Fruit fly (Drosophila melanogaster) whole organism, embryonic: Measurements from ENCODE around the gene CG43072.

ENCODE experiments used
- CG11085 ChIP-seq: fragments of 200-800 bp; sonication (Bioruptor generic); IDR thresholded peaks from 2 replicates; pipeline ENCODE4 v1.3.6; 2022; ENCODE audit warnings: missing biosample characterization, missing genetic modification characterization
- CG11696 ChIP-seq: fragments of 200-800 bp; sonication (Bioruptor generic); IDR thresholded peaks from 2 replicates; pipeline ENCODE4 v1.3.6; 2022; ENCODE audit warnings: missing biosample characterization, missing genetic modification characterization
- CG17361 ChIP-seq: fragments of 200-800 bp; sonication (Bioruptor generic); IDR thresholded peaks from 3 replicates; pipeline ENCODE4 v1.3.6; 2022; ENCODE audit warnings: missing biosample characterization, missing genetic modification characterization
- CG17568 ChIP-seq: fragments of 200-800 bp; sonication (Bioruptor generic); optimal IDR thresholded peaks from 2 replicates; lab custom pipeline; 2018; ENCODE audit warnings: missing biosample characterization, mild to moderate bottlenecking, missing genetic modification characterization, moderate library complexity
- CG17802 ChIP-seq: fragments of 200-800 bp; sonication (Bioruptor generic); optimal IDR thresholded peaks from 2 replicates; lab custom pipeline; 2018; ENCODE audit warnings: missing biosample characterization, mild to moderate bottlenecking, missing genetic modification characterization, moderate library complexity
- CG1832 ChIP-seq: fragments of 200-800 bp; sonication (Bioruptor generic); optimal IDR thresholded peaks from 2 replicates; lab custom pipeline; 2017; ENCODE audit warnings: missing biosample characterization, mild to moderate bottlenecking, missing genetic modification characterization, inconsistent platforms
- CG18599 ChIP-seq: fragments of 200-800 bp; sonication (Bioruptor generic); optimal IDR thresholded peaks from 3 replicates; lab custom pipeline; 2017; ENCODE audit warnings: missing biosample characterization, missing genetic modification characterization, mild to moderate bottlenecking, moderate library complexity, missing genetic modification reagents
- CG3065 ChIP-seq: fragments of 200-800 bp; sonication (Bioruptor generic); optimal IDR thresholded peaks from 2 replicates; lab custom pipeline; 2016; ENCODE audit warnings: missing biosample characterization, missing genetic modification characterization
- CG3726 ChIP-seq: fragments of 200-800 bp; sonication (Bioruptor generic); IDR thresholded peaks from 3 replicates; pipeline ENCODE4, ENCODE4 v1.3.6; 2022; ENCODE audit warnings: missing biosample characterization, missing genetic modification characterization
- CG3838 ChIP-seq: fragments of 200-800 bp; sonication (Bioruptor generic); optimal IDR thresholded peaks from 3 replicates; lab custom pipeline; 2016; ENCODE audit warnings: missing biosample characterization, missing genetic modification characterization
- CG7357 ChIP-seq: fragments of 200-800 bp; sonication (Bioruptor generic); IDR thresholded peaks from 3 replicates; pipeline ENCODE4 v1.3.6; 2022; ENCODE audit warnings: missing biosample characterization, missing genetic modification characterization
- CG8944 ChIP-seq: fragments of 200-800 bp; sonication (Bioruptor generic); optimal IDR thresholded peaks from 3 replicates; lab custom pipeline; 2016; ENCODE audit warnings: missing biosample characterization, missing genetic modification characterization
- Camta ChIP-seq: fragments of 200-800 bp; sonication (Bioruptor generic); optimal IDR thresholded peaks from 2 replicates; lab custom pipeline; 2016; ENCODE audit warnings: missing biosample characterization, missing genetic modification characterization
- Dbx ChIP-seq: fragments of 200-800 bp; sonication (Bioruptor generic); IDR thresholded peaks from 3 replicates; pipeline ENCODE4 v1.3.6; 2022; ENCODE audit warnings: missing biosample characterization, missing genetic modification characterization
- Doc2 ChIP-seq: fragments of 200-800 bp; sonication (Bioruptor generic); IDR thresholded peaks from 2 replicates; pipeline ENCODE4 v1.3.6; 2022; ENCODE audit warnings: missing biosample characterization, missing genetic modification characterization
- E2f2 ChIP-seq: fragments of 200-800 bp; sonication (Bioruptor generic); IDR thresholded peaks from 2 replicates; pipeline ENCODE4 v1.3.6; 2022; ENCODE audit warnings: missing biosample characterization, missing genetic modification characterization
- Hmx ChIP-seq: fragments of 200-800 bp; sonication (Bioruptor generic); optimal IDR thresholded peaks from 2 replicates; lab custom pipeline; 2016; ENCODE audit warnings: missing biosample characterization, missing genetic modification characterization
- Jarid2 ChIP-seq: fragments of 200-800 bp; sonication (Bioruptor generic); optimal IDR thresholded peaks from 3 replicates; lab custom pipeline; 2017; ENCODE audit warnings: mild to moderate bottlenecking, missing biosample characterization, missing genetic modification reagents, missing genetic modification characterization
- Med ChIP-seq: fragments of 200-800 bp; sonication (Bioruptor generic); peaks from one replicate; lab custom pipeline; 2016; ENCODE audit warnings: missing biosample characterization, missing genetic modification characterization, mild to moderate bottlenecking, inconsistent platforms, moderate library complexity
- NFAT ChIP-seq: fragments of 200-800 bp; sonication (Bioruptor generic); IDR thresholded peaks from 2 replicates; pipeline ENCODE4 v1.3.6; 2022; ENCODE audit warnings: missing biosample characterization, missing genetic modification characterization
- NfI ChIP-seq: fragments of 200-800 bp; sonication (Bioruptor generic); optimal IDR thresholded peaks from 3 replicates; lab custom pipeline; 2018; ENCODE audit warnings: missing biosample characterization, mild to moderate bottlenecking, missing genetic modification characterization, moderate library complexity
- Pdp1 ChIP-seq, 2 experiments: fragments of 200-800 bp; sonication (Bioruptor generic); optimal IDR thresholded peaks; 3 replicates each; lab custom pipeline; 2016; ENCODE audit warnings: missing biosample characterization in 2 of 2, missing genetic modification characterization in 2 of 2, mild to moderate bottlenecking in 1 of 2, moderate library complexity in 1 of 2
- TFAM ChIP-seq: fragments of 200-800 bp; sonication (Bioruptor generic); optimal IDR thresholded peaks from 2 replicates; lab custom pipeline; 2017; ENCODE audit warnings: missing biosample characterization, missing genetic modification characterization, inconsistent platforms
- Trl ChIP-seq, 3 experiments: fragments of >200 bp in 2 of 3; fragments of 200-800 bp in 1 of 3; sonication (Bioruptor generic) in 1 of 3; optimal IDR thresholded peaks; 2 replicates in 1 of 3; 3 replicates in 2 of 3; lab custom pipeline; 2016 to 2017; ENCODE audit warnings: missing biosample characterization in 1 of 3, missing genetic modification characterization in 1 of 3
- bowl ChIP-seq: fragments of 200-800 bp; sonication (Bioruptor generic); IDR thresholded peaks from 2 replicates; pipeline ENCODE4 v1.3.6; 2022; ENCODE audit warnings: missing biosample characterization, missing genetic modification characterization
- br ChIP-seq: fragments of >200 bp; optimal IDR thresholded peaks from 2 replicates; lab custom pipeline; 2017
- btn ChIP-seq: fragments of 200-800 bp; sonication (Bioruptor generic); optimal IDR thresholded peaks from 2 replicates; lab custom pipeline; 2016; ENCODE audit warnings: missing biosample characterization, missing genetic modification characterization
- cato ChIP-seq: fragments of 200-800 bp; sonication (Bioruptor generic); optimal IDR thresholded peaks from 2 replicates; lab custom pipeline; 2016; ENCODE audit warnings: missing biosample characterization, missing genetic modification characterization, borderline replicate concordance
- corto ChIP-seq: fragments of 200-800 bp; sonication (Bioruptor generic); optimal IDR thresholded peaks from 2 replicates; lab custom pipeline; 2016; ENCODE audit warnings: missing biosample characterization, mild to moderate bottlenecking, missing genetic modification characterization, moderate library complexity
- cwo ChIP-seq: fragments of 200-800 bp; sonication (Bioruptor generic); optimal IDR thresholded peaks from 3 replicates; lab custom pipeline; 2017; ENCODE audit warnings: missing biosample characterization, missing genetic modification characterization, mild to moderate bottlenecking, moderate library complexity, missing genetic modification reagents
- dm ChIP-seq: fragments of 200-800 bp; sonication (Bioruptor generic); optimal IDR thresholded peaks from 3 replicates; lab custom pipeline; 2016; ENCODE audit warnings: missing biosample characterization, missing genetic modification characterization
- gem ChIP-seq: fragments of 200-800 bp; sonication (Bioruptor generic); optimal IDR thresholded peaks from 2 replicates; lab custom pipeline; 2019; ENCODE audit warnings: missing biosample characterization, mild to moderate bottlenecking, missing genetic modification characterization, moderate library complexity
- mld ChIP-seq: fragments of 200-800 bp; sonication (Bioruptor generic); IDR thresholded peaks from 3 replicates; pipeline ENCODE4 v1.3.6; 2022; ENCODE audit warnings: missing biosample characterization, missing genetic modification characterization; ENCODE audit not compliant: partially characterized antibody
- nerfin-1 ChIP-seq: fragments of 200-800 bp; sonication (Bioruptor generic); optimal IDR thresholded peaks from 3 replicates; lab custom pipeline; 2019; ENCODE audit warnings: missing biosample characterization, mild to moderate bottlenecking, missing genetic modification characterization, moderate library complexity
- org-1 ChIP-seq: fragments of 200-800 bp; sonication (Bioruptor generic); optimal IDR thresholded peaks from 2 replicates; lab custom pipeline; 2017; ENCODE audit warnings: missing biosample characterization, missing genetic modification characterization
- prd ChIP-seq, 3 experiments: fragments of >200 bp in 2 of 3; fragments of 200-800 bp in 1 of 3; sonication (Bioruptor generic) in 1 of 3; optimal IDR thresholded peaks in 2 of 3; IDR thresholded peaks in 1 of 3; 2 replicates in 2 of 3; 3 replicates in 1 of 3; pipeline versions ENCODE4 v1.3.6 to Lab custom; 2017 to 2022; ENCODE audit warnings: missing biosample characterization in 1 of 3, missing genetic modification characterization in 1 of 3
- run ChIP-seq: fragments of 200-800 bp; sonication (Bioruptor generic); optimal IDR thresholded peaks from 3 replicates; lab custom pipeline; 2018; ENCODE audit warnings: missing biosample characterization, mild to moderate bottlenecking, missing genetic modification characterization
- sqz ChIP-seq: fragments of 200-800 bp; sonication (Bioruptor generic); optimal IDR thresholded peaks from 3 replicates; lab custom pipeline; 2018; ENCODE audit warnings: missing biosample characterization, mild to moderate bottlenecking, missing genetic modification characterization
- stc ChIP-seq: fragments of 200-800 bp; sonication (Bioruptor generic); IDR thresholded peaks from 2 replicates; pipeline ENCODE4 v1.3.6; 2022; ENCODE audit warnings: missing biosample characterization, missing genetic modification characterization
- sug ChIP-seq: fragments of 200-800 bp; optimal IDR thresholded peaks from 2 replicates; lab custom pipeline; 2019; ENCODE audit warnings: missing biosample characterization, mild to moderate bottlenecking, missing genetic modification characterization, moderate library complexity

The CG43072 gene

dm6 chr3L:21047734-21048657, 17.7 kb upstream of the CG43072 start (continued):
- TF ChIP-seq Hmx (GFP tag; lab: Kevin White, UChicago), result no peak
- TF ChIP-seq CG7357, result no peak
- TF ChIP-seq CG17568, result no peak
- TF ChIP-seq corto (GFP tag; lab: Kevin White, UChicago), result no peak
- TF ChIP-seq CG18599 (GFP tag; lab: Kevin White, UChicago), result peak; percentile 13
- peak; percentile 85 to 94 for TF ChIP-seq Trl (optimal IDR thresholded peaks at IDR 0.05; lab: Kevin White, UChicago)
- TF ChIP-seq Trl (GFP tag; optimal IDR thresholded peaks at IDR 0.05; lab: Kevin White, UChicago), result no peak
- TF ChIP-seq stc (GFP tag; lab: Robert Waterston, UW), result no peak
- TF ChIP-seq CG3838, result no peak
- TF ChIP-seq prd (optimal IDR thresholded peaks at IDR 0.05; lab: Kevin White, UChicago), result no peak
- TF ChIP-seq prd (GFP tag; IDR thresholded peaks at IDR 0.05; lab: Robert Waterston, UW), result no peak
- TF ChIP-seq org-1 (GFP tag; lab: Kevin White, UChicago), result no peak
- TF ChIP-seq dm, result no peak
- TF ChIP-seq bowl, result no peak
- TF ChIP-seq cwo (GFP tag; lab: Kevin White, UChicago), result no peak
- no peak for TF ChIP-seq NfI (GFP tag; lab: Kevin White, UChicago)
- no peak for TF ChIP-seq E2f2
- TF ChIP-seq TFAM (GFP tag; lab: Kevin White, UChicago), result no peak
- no peak for TF ChIP-seq cato (GFP tag; lab: Kevin White, UChicago)
- TF ChIP-seq gem (tag; lab: Kevin White, UChicago), result no peak
- no peak for TF ChIP-seq CG11085 (GFP tag; lab: Robert Waterston, UW)
- TF ChIP-seq Jarid2 (GFP tag; lab: Kevin White, UChicago), result peak; percentile 58
- TF ChIP-seq Camta, result no peak
- peak; percentile 60 for TF ChIP-seq Med (GFP tag; lab: Kevin White, UChicago)
- no peak for TF ChIP-seq br (lab: Kevin White, UChicago)
- TF ChIP-seq CG17361, result no peak
- no peak for TF ChIP-seq CG8944 (GFP tag; lab: Kevin White, UChicago)
- no peak for TF ChIP-seq CG3726
- TF ChIP-seq Pdp1 (GFP tag; optimal IDR thresholded peaks at IDR 0.05; lab: Kevin White, UChicago), result no peak
- TF ChIP-seq run (tag; lab: Kevin White, UChicago), result no peak
- TF ChIP-seq NFAT (GFP tag; lab: Robert Waterston, UW), result no peak
- peak; percentile 26 for TF ChIP-seq sqz (GFP tag; lab: Kevin White, UChicago)
- TF ChIP-seq nerfin-1, result peak; percentile 25
- no peak for TF ChIP-seq sug (tag; lab: Kevin White, UChicago)
- no peak for TF ChIP-seq Doc2 (GFP tag; lab: Robert Waterston, UW)
- TF ChIP-seq btn (GFP tag; lab: Kevin White, UChicago), result no peak
- 0 out of 2 replicates have a peak, but pooled peaks have one; percentile 60 for TF ChIP-seq CG11696
- TF ChIP-seq CG3065 (GFP tag; lab: Kevin White, UChicago), result peak; percentile 56
- TF ChIP-seq mld (GFP tag; lab: Robert Waterston, UW), result no peak
- peak; percentile 39 for TF ChIP-seq CG1832 (GFP tag; lab: Kevin White, UChicago)
- TF ChIP-seq CG17802 (tag; lab: Kevin White, UChicago), result no peak
- no peak for TF ChIP-seq Dbx (GFP tag; lab: Robert Waterston, UW)
- TF ChIP-seq, all 482 proteins: peak for 19
